Fruit fly (Drosophila melanogaster): Measurements from ENCODE around the gene CIA30.

CIA30 gene

DNA sequence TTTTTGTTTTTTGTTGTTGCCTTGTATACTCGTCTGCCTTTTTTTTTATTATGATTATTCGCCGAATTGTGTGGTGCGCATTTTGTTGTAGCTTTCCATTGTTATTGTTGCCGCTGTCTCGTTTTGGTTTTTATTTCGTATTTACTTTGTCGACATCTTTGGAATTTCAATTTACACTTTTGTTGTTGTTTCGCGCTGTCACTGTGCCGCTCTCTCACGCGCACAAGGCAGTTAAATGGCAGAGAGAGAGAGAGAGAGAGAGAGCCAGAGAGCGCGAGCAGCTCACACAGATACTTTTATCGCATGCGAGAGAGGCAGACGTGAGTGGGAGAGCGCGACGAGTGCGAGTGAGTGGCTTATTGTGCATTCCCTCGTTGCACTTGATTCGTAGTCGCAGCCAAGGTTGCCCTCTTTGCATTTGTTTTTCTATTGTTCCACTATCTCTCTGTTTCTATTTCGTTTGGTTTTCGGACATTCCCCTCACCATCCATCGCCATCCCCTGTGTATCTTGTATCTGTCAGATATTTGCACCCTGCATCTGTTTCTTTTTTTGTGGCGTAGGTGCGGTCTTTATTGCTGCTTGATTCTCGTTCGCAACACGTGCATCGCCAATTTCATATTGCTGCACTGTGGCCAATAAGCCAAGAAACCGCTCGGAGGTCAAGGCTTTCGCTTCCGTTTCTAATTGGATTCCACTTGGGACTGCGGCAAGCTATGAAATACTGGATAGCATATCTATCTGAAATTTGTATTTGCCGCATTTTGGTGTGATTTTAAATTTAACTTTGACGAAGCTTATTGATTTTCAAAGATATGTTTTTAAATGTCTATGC lies 37.8 kb downstream of the CIA30 start (continued):
- no peak for TF ChIP-seq Smox (GFP tag; optimal IDR thresholded peaks at IDR 0.05)
- no peak for TF ChIP-seq CG6276 (GFP tag; optimal IDR thresholded peaks at IDR 0.05)
- TF ChIP-seq salr (GFP tag; optimal IDR thresholded peaks at IDR 0.05): no peak
- TF ChIP-seq CG34406 (GFP tag; optimal IDR thresholded peaks at IDR 0.05): no peak
- TF ChIP-seq lz (GFP tag; optimal IDR thresholded peaks at IDR 0.05): no peak
- no peak for TF ChIP-seq Ets96B (tag; optimal IDR thresholded peaks at IDR 0.05)
- TF ChIP-seq Ets21C (GFP tag; optimal IDR thresholded peaks at IDR 0.05): no peak
- TF ChIP-seq CG6808 (GFP tag; optimal IDR thresholded peaks at IDR 0.05): no peak
- TF ChIP-seq Hr4 (GFP tag; optimal IDR thresholded peaks at IDR 0.05): no peak
- TF ChIP-seq svp (GFP tag): peak; percentile 54
- no peak for TF ChIP-seq eg (GFP tag; IDR thresholded peaks at IDR 0.05)
- peak; percentile 4 for TF ChIP-seq CG9139 (GFP tag; optimal IDR thresholded peaks at IDR 0.05)
- no peak for TF ChIP-seq cyc (GFP tag; optimal IDR thresholded peaks at IDR 0.05)
- TF ChIP-seq CG32006 (GFP tag; optimal IDR thresholded peaks at IDR 0.05): no peak
- no peak for TF ChIP-seq fd59A (GFP tag; optimal IDR thresholded peaks at IDR 0.05)
- no peak for TF ChIP-seq Sox14 (GFP tag; optimal IDR thresholded peaks at IDR 0.05)
- TF ChIP-seq Sox15 (GFP tag; optimal IDR thresholded peaks at IDR 0.05): no peak
- no peak for TF ChIP-seq pdm3 (GFP tag; optimal IDR thresholded peaks at IDR 0.05)
- no peak for TF ChIP-seq CG8119 (GFP tag; IDR thresholded peaks at IDR 0.05)
- no peak for TF ChIP-seq CG8632 (GFP tag; optimal IDR thresholded peaks at IDR 0.05)

DNA sequence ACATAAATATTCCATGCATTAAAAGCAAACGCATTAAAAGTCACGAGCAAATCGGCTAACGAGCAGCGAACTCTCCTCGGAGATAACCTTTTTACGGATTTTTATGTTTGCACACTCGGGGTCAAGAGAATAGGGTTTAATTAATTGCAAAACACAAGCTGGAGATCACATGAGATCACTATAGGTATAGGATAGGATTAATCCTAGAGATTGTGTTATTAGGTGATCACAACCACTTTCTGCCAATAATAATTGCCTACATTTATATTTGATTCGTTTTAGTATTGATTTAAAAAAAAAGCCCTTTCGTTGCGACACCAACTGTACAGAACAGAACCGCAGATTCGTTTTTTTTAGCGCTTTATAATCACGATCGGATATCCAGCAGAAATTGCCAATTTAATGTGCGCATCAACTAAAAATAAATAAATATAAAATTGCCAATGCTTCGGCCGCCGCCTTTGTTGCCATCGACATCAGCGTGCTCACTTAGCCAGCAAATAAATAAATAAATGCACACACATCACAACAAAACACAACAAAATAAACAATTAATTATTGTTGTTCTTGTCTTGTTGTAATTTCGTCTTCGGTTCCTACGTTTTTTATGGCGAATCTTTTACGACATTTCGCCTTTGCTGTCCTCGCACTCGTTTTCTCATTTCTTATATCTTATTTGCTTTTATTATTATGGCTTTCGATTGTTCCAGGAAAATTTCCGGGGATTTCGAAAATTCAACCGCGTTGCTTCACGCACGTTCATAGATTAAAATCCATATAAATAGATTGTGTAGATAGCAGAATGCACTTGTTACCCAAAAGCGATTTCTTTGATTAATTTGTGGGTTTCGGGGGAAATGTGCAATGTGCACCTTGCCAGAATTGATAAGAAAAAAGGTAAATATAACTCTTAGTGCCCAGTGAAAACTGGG lies 39.3 kb downstream of the CIA30 start:
- TF ChIP-seq CG6854 (GFP tag; optimal IDR thresholded peaks at IDR 0.05) (peak; percentile 26), ss (GFP tag; optimal IDR thresholded peaks at IDR 0.05) (no peak), cyc (GFP tag; optimal IDR thresholded peaks at IDR 0.05) (peak; percentile 25), achi (GFP tag; optimal IDR thresholded peaks at IDR 0.05) (no peak), Hr4 (GFP tag; optimal IDR thresholded peaks at IDR 0.05) (no peak), dac (GFP tag; optimal IDR thresholded peaks at IDR 0.05) (no peak), Ets96B (tag; optimal IDR thresholded peaks at IDR 0.05) (no peak), CG10631 (GFP tag; optimal IDR thresholded peaks at IDR 0.05) (no peak), CG6276 (GFP tag; optimal IDR thresholded peaks at IDR 0.05) (no peak), CG8319 (GFP tag; optimal IDR thresholded peaks at IDR 0.05) (no peak), fd59A (GFP tag; optimal IDR thresholded peaks at IDR 0.05) (no peak), Sox14 (GFP tag; optimal IDR thresholded peaks at IDR 0.05) (no peak), esn (GFP tag; optimal IDR thresholded peaks at IDR 0.05) (peak; percentile 29), CG34406 (GFP tag; optimal IDR thresholded peaks at IDR 0.05) (no peak), CG6792 (GFP tag; optimal IDR thresholded peaks at IDR 0.05) (no peak), CG16779 (tag; optimal IDR thresholded peaks at IDR 0.05) (no peak), CG32006 (GFP tag; optimal IDR thresholded peaks at IDR 0.05) (no peak), fkh (GFP tag; optimal IDR thresholded peaks at IDR 0.05) (no peak), CG3032 (tag; optimal IDR thresholded peaks at IDR 0.05) (no peak), CG15336 (GFP tag; IDR thresholded peaks at IDR 0.05) (no peak), dsx (GFP tag; optimal IDR thresholded peaks at IDR 0.05; ENCODE audit: poor library complexity, severe bottlenecking) (no peak), CG1621 (tag; optimal IDR thresholded peaks at IDR 0.05) (no peak), spab (GFP tag; optimal IDR thresholded peaks at IDR 0.05) (peak; percentile 5), lz (GFP tag; optimal IDR thresholded peaks at IDR 0.05) (peak; percentile 10), fd85E (GFP tag; optimal IDR thresholded peaks at IDR 0.05) (no peak), CG11762 (GFP tag; optimal IDR thresholded peaks at IDR 0.05; ENCODE audit: insufficient read depth) (no peak), CG3919 (GFP tag; optimal IDR thresholded peaks at IDR 0.05) (peak; percentile 31), Smox (GFP tag; optimal IDR thresholded peaks at IDR 0.05) (no peak), CG9139 (GFP tag; optimal IDR thresholded peaks at IDR 0.05) (no peak), CG8632 (GFP tag; optimal IDR thresholded peaks at IDR 0.05) (no peak), Met (GFP tag; optimal IDR thresholded peaks at IDR 0.05) (peak; percentile 6), topi (GFP tag; optimal IDR thresholded peaks at IDR 0.05) (peak; percentile 42), CG7368 (GFP tag; optimal IDR thresholded peaks at IDR 0.05) (no peak), Eip75B (GFP tag; optimal IDR thresholded peaks at IDR 0.05) (peak; percentile 8), CG10669 (GFP tag; optimal IDR thresholded peaks at IDR 0.05) (no peak), CG4318 (GFP tag; optimal IDR thresholded peaks at IDR 0.05) (no peak), Sox102F (GFP tag; optimal IDR thresholded peaks at IDR 0.05) (no peak)

All from whole organism, prepupa.